Fruit fly (Drosophila melanogaster) whole organism, embryonic: ENCODE measurements around the gene CG32176.

Experiments
- BEAF-32 ChIP-seq: fragments of 200-800 bp; sonication (Bioruptor generic); optimal IDR thresholded peaks from 3 replicates; lab custom pipeline; 2017; ENCODE audit warnings: missing biosample characterization, missing genetic modification characterization, mild to moderate bottlenecking, moderate library complexity, missing genetic modification reagents
- CG1024 ChIP-seq: fragments of 200-800 bp; sonication (Bioruptor generic); IDR thresholded peaks from 2 replicates; pipeline ENCODE4 v1.3.6; 2022; ENCODE audit warnings: missing biosample characterization, missing genetic modification characterization
- CG10366 ChIP-seq: fragments of 200-800 bp; sonication (Bioruptor generic); IDR thresholded peaks from 2 replicates; pipeline ENCODE4 v1.3.6; 2022; ENCODE audit warnings: missing biosample characterization, missing genetic modification characterization
- CG11696 ChIP-seq: fragments of 200-800 bp; sonication (Bioruptor generic); IDR thresholded peaks from 2 replicates; pipeline ENCODE4 v1.3.6; 2022; ENCODE audit warnings: missing biosample characterization, missing genetic modification characterization
- CG13123 ChIP-seq: fragments of 200-800 bp; sonication (Bioruptor generic); optimal IDR thresholded peaks from 2 replicates; lab custom pipeline; 2016; ENCODE audit warnings: missing biosample characterization, missing genetic modification characterization
- CG13775 ChIP-seq: fragments of 200-800 bp; sonication (Bioruptor generic); optimal IDR thresholded peaks from 3 replicates; lab custom pipeline; 2017; ENCODE audit warnings: missing biosample characterization, mild to moderate bottlenecking, missing genetic modification characterization
- CG14965 ChIP-seq: fragments of 200-800 bp; sonication (Bioruptor generic); optimal IDR thresholded peaks from 2 replicates; lab custom pipeline; 2016; ENCODE audit warnings: missing biosample characterization, missing genetic modification characterization, borderline replicate concordance
- CG15479 ChIP-seq: fragments of 200-800 bp; sonication (Bioruptor generic); optimal IDR thresholded peaks from 3 replicates; lab custom pipeline; 2019; ENCODE audit warnings: missing biosample characterization, mild to moderate bottlenecking, missing genetic modification characterization, moderate library complexity
- CG16779 ChIP-seq: fragments of 200-800 bp; sonication (Bioruptor generic); IDR thresholded peaks from 2 replicates; pipeline ENCODE4 v1.3.6; 2022; ENCODE audit warnings: missing biosample characterization, missing genetic modification characterization
- CG17802 ChIP-seq: fragments of 200-800 bp; sonication (Bioruptor generic); optimal IDR thresholded peaks from 2 replicates; lab custom pipeline; 2018; ENCODE audit warnings: missing biosample characterization, mild to moderate bottlenecking, missing genetic modification characterization, moderate library complexity
- CG18476 ChIP-seq: fragments of 200-800 bp; sonication (Bioruptor generic); optimal IDR thresholded peaks from 2 replicates; lab custom pipeline; 2016; ENCODE audit warnings: missing biosample characterization, mild to moderate bottlenecking, missing genetic modification characterization
- CG18599 ChIP-seq: fragments of 200-800 bp; sonication (Bioruptor generic); optimal IDR thresholded peaks from 3 replicates; lab custom pipeline; 2017; ENCODE audit warnings: missing biosample characterization, missing genetic modification characterization, mild to moderate bottlenecking, moderate library complexity, missing genetic modification reagents
- CG2116 ChIP-seq: fragments of 200-800 bp; sonication (Bioruptor generic); optimal IDR thresholded peaks from 3 replicates; lab custom pipeline; 2018; ENCODE audit warnings: missing biosample characterization, mild to moderate bottlenecking, missing genetic modification characterization
- CG2678 ChIP-seq: fragments of 200-800 bp; sonication (Bioruptor generic); optimal IDR thresholded peaks from 3 replicates; lab custom pipeline; 2019; ENCODE audit warnings: missing biosample characterization, mild to moderate bottlenecking, missing genetic modification characterization, moderate library complexity
- CG34422 ChIP-seq: fragments of 200-800 bp; sonication (Bioruptor generic); IDR thresholded peaks from 3 replicates; pipeline ENCODE4 v1.3.6; 2022; ENCODE audit warnings: missing biosample characterization, missing genetic modification characterization
- CG4328 ChIP-seq: fragments of 200-800 bp; sonication (Bioruptor generic); optimal IDR thresholded peaks from 3 replicates; lab custom pipeline; 2017; ENCODE audit warnings: missing biosample characterization, missing genetic modification reagents, missing genetic modification characterization
- CG4820 ChIP-seq: fragments of 200-800 bp; sonication (Bioruptor generic); optimal IDR thresholded peaks from 3 replicates; lab custom pipeline; 2016; ENCODE audit warnings: missing biosample characterization, missing genetic modification characterization
- CG5180 ChIP-seq: fragments of 200-800 bp; sonication (Bioruptor generic); optimal IDR thresholded peaks from 3 replicates; lab custom pipeline; 2017; ENCODE audit warnings: missing biosample characterization, missing genetic modification characterization, mild to moderate bottlenecking, moderate library complexity, missing genetic modification reagents
- CG7357 ChIP-seq: fragments of 200-800 bp; sonication (Bioruptor generic); IDR thresholded peaks from 3 replicates; pipeline ENCODE4 v1.3.6; 2022; ENCODE audit warnings: missing biosample characterization, missing genetic modification characterization
- CG7987 ChIP-seq: fragments of 200-800 bp; sonication (Bioruptor generic); optimal IDR thresholded peaks from 2 replicates; lab custom pipeline; 2018; ENCODE audit warnings: missing biosample characterization, mild to moderate bottlenecking, missing genetic modification characterization, moderate library complexity
- Dip3 ChIP-seq: fragments of 200-800 bp; sonication (Bioruptor generic); optimal IDR thresholded peaks from 3 replicates; lab custom pipeline; 2016; ENCODE audit warnings: missing biosample characterization, missing genetic modification characterization
- Doc2 ChIP-seq: fragments of 200-800 bp; sonication (Bioruptor generic); IDR thresholded peaks from 2 replicates; pipeline ENCODE4 v1.3.6; 2022; ENCODE audit warnings: missing biosample characterization, missing genetic modification characterization
- Drgx ChIP-seq: fragments of 200-800 bp; sonication (Bioruptor generic); IDR thresholded peaks from 2 replicates; pipeline ENCODE4 v1.3.6; 2022; ENCODE audit warnings: missing biosample characterization, missing genetic modification characterization
- Gsc ChIP-seq: fragments of 200-800 bp; sonication (Bioruptor generic); IDR thresholded peaks from 2 replicates; pipeline ENCODE4 v1.3.6; 2022; ENCODE audit warnings: missing biosample characterization, missing genetic modification characterization
- Hey ChIP-seq: fragments of 200-800 bp; sonication (Bioruptor generic); optimal IDR thresholded peaks from 3 replicates; lab custom pipeline; 2018; ENCODE audit warnings: missing biosample characterization, mild to moderate bottlenecking, missing genetic modification characterization
- MESR4 ChIP-seq: fragments of 200-800 bp; sonication (Bioruptor generic); optimal IDR thresholded peaks from 2 replicates; lab custom pipeline; 2018; ENCODE audit warnings: missing biosample characterization, mild to moderate bottlenecking, missing genetic modification characterization, moderate library complexity
- NK7.1 ChIP-seq: fragments of 200-800 bp; sonication (Bioruptor generic); optimal IDR thresholded peaks from 3 replicates; lab custom pipeline; 2016; ENCODE audit warnings: missing biosample characterization, missing genetic modification characterization
- Oli ChIP-seq: fragments of 200-800 bp; sonication (Bioruptor generic); optimal IDR thresholded peaks from 2 replicates; lab custom pipeline; 2018; ENCODE audit warnings: missing biosample characterization, mild to moderate bottlenecking, missing genetic modification characterization, moderate library complexity
- Sox102F ChIP-seq: fragments of 200-800 bp; sonication (Bioruptor generic); optimal IDR thresholded peaks from 2 replicates; lab custom pipeline; 2018; ENCODE audit warnings: missing biosample characterization, mild to moderate bottlenecking, missing genetic modification characterization, moderate library complexity
- Spps ChIP-seq: fragments of 200-800 bp; sonication (Bioruptor generic); optimal IDR thresholded peaks from 2 replicates; lab custom pipeline; 2018; ENCODE audit warnings: missing biosample characterization, mild to moderate bottlenecking, missing genetic modification characterization
- Taf1 ChIP-seq: fragments of 200-800 bp; sonication (Bioruptor generic); IDR thresholded peaks from 2 replicates; pipeline ENCODE4 v1.3.6; 2022; ENCODE audit warnings: missing biosample characterization, missing genetic modification characterization
- Trl ChIP-seq, 3 experiments: fragments of >200 bp in 2 of 3; fragments of 200-800 bp in 1 of 3; sonication (Bioruptor generic) in 1 of 3; optimal IDR thresholded peaks; 2 replicates in 1 of 3; 3 replicates in 2 of 3; lab custom pipeline; 2016 to 2017; ENCODE audit warnings: missing biosample characterization in 1 of 3, missing genetic modification characterization in 1 of 3
- Vsx1 ChIP-seq: fragments of 200-800 bp; sonication (Bioruptor generic); optimal IDR thresholded peaks from 2 replicates; lab custom pipeline; 2017; ENCODE audit warnings: missing biosample characterization, mild to moderate bottlenecking, missing genetic modification characterization, missing genetic modification reagents
- ara ChIP-seq: fragments of 200-800 bp; sonication (Bioruptor generic); IDR thresholded peaks from 2 replicates; pipeline ENCODE4 v1.3.6; 2022; ENCODE audit warnings: missing biosample characterization, missing genetic modification characterization
- ash1 ChIP-seq: fragments of 200-800 bp; sonication (Bioruptor generic); optimal IDR thresholded peaks from 2 replicates; lab custom pipeline; 2018; ENCODE audit warnings: missing biosample characterization, mild to moderate bottlenecking, missing genetic modification characterization
- btn ChIP-seq: fragments of 200-800 bp; sonication (Bioruptor generic); optimal IDR thresholded peaks from 2 replicates; lab custom pipeline; 2016; ENCODE audit warnings: missing biosample characterization, missing genetic modification characterization
- fd3F ChIP-seq: fragments of 200-800 bp; sonication (Bioruptor generic); optimal IDR thresholded peaks from 2 replicates; lab custom pipeline; 2018; ENCODE audit warnings: missing biosample characterization, mild to moderate bottlenecking, missing genetic modification characterization, moderate library complexity
- ftz-f1 ChIP-seq: fragments of 200-800 bp; sonication (Bioruptor generic); optimal IDR thresholded peaks from 2 replicates; lab custom pipeline; 2016; ENCODE audit warnings: missing biosample characterization, missing genetic modification characterization
- gcm2 ChIP-seq: fragments of 200-800 bp; sonication (Bioruptor generic); optimal IDR thresholded peaks from 2 replicates; lab custom pipeline; 2016; ENCODE audit warnings: missing biosample characterization, missing genetic modification characterization
- gfzf ChIP-seq: fragments of 200-800 bp; sonication (Bioruptor generic); optimal IDR thresholded peaks from 2 replicates; lab custom pipeline; 2016; ENCODE audit warnings: missing biosample characterization, mild to moderate bottlenecking, missing genetic modification characterization, moderate library complexity
- kay ChIP-seq: fragments of 200-800 bp; sonication (Bioruptor generic); optimal IDR thresholded peaks from 2 replicates; lab custom pipeline; 2016; ENCODE audit warnings: missing biosample characterization, missing genetic modification characterization
- p53 ChIP-seq: fragments of 200-800 bp; sonication (Bioruptor generic); optimal IDR thresholded peaks from 2 replicates; lab custom pipeline; 2016; ENCODE audit warnings: missing biosample characterization, missing genetic modification characterization
- pb ChIP-seq: fragments of 200-800 bp; sonication (Bioruptor generic); optimal IDR thresholded peaks from 3 replicates; lab custom pipeline; 2016; ENCODE audit warnings: missing biosample characterization, missing genetic modification characterization
- ro ChIP-seq: fragments of 200-800 bp; sonication (Bioruptor generic); IDR thresholded peaks from 2 replicates; pipeline ENCODE4 v1.3.6; 2022; ENCODE audit warnings: missing biosample characterization, missing genetic modification characterization
- row ChIP-seq: fragments of 200-800 bp; sonication (Bioruptor generic); IDR thresholded peaks from 3 replicates; pipeline ENCODE4 v1.3.6; 2022; ENCODE audit warnings: missing biosample characterization, missing genetic modification characterization
- tap ChIP-seq: fragments of 200-800 bp; optimal IDR thresholded peaks from 3 replicates; lab custom pipeline; 2019; ENCODE audit warnings: missing biosample characterization, mild to moderate bottlenecking, missing genetic modification characterization, moderate library complexity
- tll ChIP-seq, 2 experiments: fragments of 200-800 bp in 1 of 2; fragments of >200 bp in 1 of 2; sonication (Bioruptor generic) in 1 of 2; optimal IDR thresholded peaks; 2 replicates each; lab custom pipeline; 2017 to 2019; ENCODE audit warnings: missing biosample characterization in 2 of 2, missing genetic modification characterization in 2 of 2, mild to moderate bottlenecking in 1 of 2, moderate library complexity in 1 of 2
- twi ChIP-seq: fragments of 200-800 bp; optimal IDR thresholded peaks from 2 replicates; lab custom pipeline; 2019; ENCODE audit warnings: missing biosample characterization, mild to moderate bottlenecking, missing genetic modification characterization, moderate library complexity
- usp ChIP-seq: fragments of >200 bp; optimal IDR thresholded peaks from 2 replicates; lab custom pipeline; 2017; ENCODE audit warnings: missing biosample characterization, missing genetic modification characterization

CG32176 gene

DNA sequence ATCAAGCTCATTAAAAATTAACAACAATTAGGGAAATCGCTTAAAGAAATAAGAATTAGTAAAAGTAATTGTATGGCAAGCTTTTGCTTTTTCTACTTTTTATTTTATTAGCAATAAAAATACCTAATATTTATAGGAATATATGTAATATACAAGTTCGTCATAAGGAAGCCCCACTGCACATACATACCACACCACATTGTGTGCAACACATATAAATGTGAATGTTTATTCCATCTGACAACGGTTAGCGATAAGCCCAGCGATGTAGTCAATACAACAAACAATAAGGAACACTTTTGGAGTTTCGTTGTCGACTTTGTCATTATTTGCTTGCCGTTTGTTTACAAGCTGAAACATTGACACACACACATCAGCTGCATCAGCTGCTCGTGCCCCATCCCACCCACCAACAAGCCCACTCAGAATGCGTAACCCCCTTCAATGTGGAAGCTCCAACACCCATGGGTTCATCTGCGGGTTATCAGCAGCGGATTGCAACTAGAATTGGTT, 51.7 kb downstream of the CG32176 start (continued):
- peak; percentile 30 for TF ChIP-seq kay (GFP tag; lab: Kevin White, UChicago)
- TF ChIP-seq usp (GFP tag; lab: Kevin White, UChicago) = no peak
- no peak for TF ChIP-seq tll (GFP tag; optimal IDR thresholded peaks at IDR 0.05; lab: Kevin White, UChicago)
- TF ChIP-seq NK7.1 (GFP tag; lab: Kevin White, UChicago) = no peak
- peak; percentile 43 for TF ChIP-seq CG18476 (GFP tag; lab: Kevin White, UChicago)
- no peak for TF ChIP-seq Taf1 (GFP tag; lab: Robert Waterston, UW)
- TF ChIP-seq Vsx1 (GFP tag; lab: Kevin White, UChicago) = peak; percentile 92
- TF ChIP-seq CG7357 = no peak
- TF ChIP-seq CG2678 (tag; lab: Kevin White, UChicago) = peak; percentile 81
- no peak for TF ChIP-seq fd3F
- TF ChIP-seq CG10366 (GFP tag; lab: Robert Waterston, UW) = peak; percentile 22; the same call in 1 of the 2 replicates
- TF ChIP-seq CG1024 = peak; percentile 70; the same call in 1 of the 2 replicates
- peak; percentile 53 for TF ChIP-seq CG14965 (GFP tag; lab: Kevin White, UChicago)
- no peak for TF ChIP-seq gcm2 (GFP tag; lab: Kevin White, UChicago)
- TF ChIP-seq twi = peak; percentile 80
- peak; percentile 79 for TF ChIP-seq ara (GFP tag; lab: Robert Waterston, UW)
- peak; percentile 15 for TF ChIP-seq CG13775
- peak; percentile 30 for TF ChIP-seq p53 (GFP tag; lab: Kevin White, UChicago)
- peak; percentile 38 for TF ChIP-seq pb (GFP tag; lab: Kevin White, UChicago)
- TF ChIP-seq btn = peak; percentile 43
- TF ChIP-seq ash1 (GFP tag; lab: Kevin White, UChicago) = peak; percentile 4
- TF ChIP-seq Drgx = peak; percentile 40; the same call in 1 of the 2 replicates
- TF ChIP-seq gfzf (GFP tag; lab: Kevin White, UChicago) = no peak
- TF ChIP-seq CG5180 (GFP tag; lab: Kevin White, UChicago) = peak; percentile 80
- TF ChIP-seq tap (tag; lab: Kevin White, UChicago) = peak; percentile 75
- no peak for TF ChIP-seq Dip3
- TF ChIP-seq ftz-f1 = no peak
- peak; percentile 77 for TF ChIP-seq Hey (tag; lab: Kevin White, UChicago)
- peak; percentile 84 for TF ChIP-seq Spps (tag; lab: Kevin White, UChicago)
- TF ChIP-seq CG4820 = peak; percentile 58
- peak; percentile 71 for TF ChIP-seq CG13123
- TF ChIP-seq CG18599 (GFP tag; lab: Kevin White, UChicago) = peak; percentile 72
- no peak for TF ChIP-seq CG11696 (GFP tag; lab: Robert Waterston, UW)
- TF ChIP-seq CG34422 (GFP tag; lab: Robert Waterston, UW) = peak; percentile 37; the same call in 2 of the 3 replicates
- TF ChIP-seq ro (GFP tag; lab: Robert Waterston, UW) = no peak
- TF ChIP-seq Gsc = no peak
- TF ChIP-seq row (GFP tag; lab: Robert Waterston, UW) = peak; percentile 54; the same call in 2 of the 3 replicates
- TF ChIP-seq CG16779 (GFP tag; lab: Robert Waterston, UW) = no peak
- TF ChIP-seq CG4328 (GFP tag; lab: Kevin White, UChicago) = peak; percentile 76
- peak; percentile 51 for TF ChIP-seq CG2116 (GFP tag; lab: Kevin White, UChicago)
- peak; percentile 19 for TF ChIP-seq MESR4 (GFP tag; lab: Kevin White, UChicago)
- peak; percentile 91 for TF ChIP-seq CG7987 (GFP tag; lab: Kevin White, UChicago)
- no peak for TF ChIP-seq Trl (optimal IDR thresholded peaks at IDR 0.05; lab: Kevin White, UChicago)
- TF ChIP-seq Trl (GFP tag; optimal IDR thresholded peaks at IDR 0.05; lab: Kevin White, UChicago) = peak; percentile 80
- TF ChIP-seq Doc2 (GFP tag; lab: Robert Waterston, UW) = no peak
- TF ChIP-seq CG15479 (GFP tag; lab: Kevin White, UChicago) = no peak
- TF ChIP-seq Sox102F (GFP tag; lab: Kevin White, UChicago) = peak; percentile 74
- TF ChIP-seq CG17802 (tag; lab: Kevin White, UChicago) = peak; percentile 59
- no peak for TF ChIP-seq BEAF-32 (GFP tag; lab: Kevin White, UChicago)
- peak; percentile 53 for TF ChIP-seq Oli (tag; lab: Kevin White, UChicago)
